Fruit fly (Drosophila melanogaster) whole organism, adult: ENCODE measurements around the gene CG5043.

Source experiments
- CG7045 ChIP-seq: fragments of 200-800 bp; sonication (Bioruptor generic); optimal IDR thresholded peaks from 2 replicates; lab custom pipeline; 2017; ENCODE audit warnings: missing biosample characterization, mild to moderate bottlenecking, missing genetic modification characterization
- CG7101 ChIP-seq: fragments of 200-800 bp; sonication (Bioruptor generic); optimal IDR thresholded peaks from 2 replicates; lab custom pipeline; 2018; ENCODE audit warnings: missing biosample characterization, mild to moderate bottlenecking, missing genetic modification characterization, moderate library complexity
- Hr96 ChIP-seq: fragments of 200-800 bp; sonication (Bioruptor generic); optimal IDR thresholded peaks from 2 replicates; lab custom pipeline; 2016; ENCODE audit warnings: missing biosample characterization, missing genetic modification characterization
- ovo ChIP-seq: fragments of 200-800 bp; sonication (Bioruptor generic); optimal IDR thresholded peaks from 2 replicates; lab custom pipeline; 2016; ENCODE audit warnings: missing biosample characterization, missing genetic modification characterization
- pad ChIP-seq: fragments of 200-800 bp; sonication (Bioruptor generic); optimal IDR thresholded peaks from 3 replicates; lab custom pipeline; 2017; ENCODE audit warnings: missing biosample characterization, missing genetic modification characterization, mild to moderate bottlenecking, moderate library complexity, missing genetic modification reagents

- no peak for TF ChIP-seq CG7101 (tag; lab: Kevin White, UChicago)
- no peak for TF ChIP-seq ovo (GFP tag; lab: Kevin White, UChicago)
- TF ChIP-seq pad (GFP tag; lab: Kevin White, UChicago), result no peak
- TF ChIP-seq CG7045, result no peak
- TF ChIP-seq Hr96 (GFP tag; lab: Kevin White, UChicago), result no peak
Measured at dm6 chr2L:17452084-17452483, 18.4 kb downstream of the CG5043 start.
